Worm (Caenorhabditis elegans) whole organism, L4 larva: Measurements from ENCODE around the gene ZK637.15.
A peak's percentile ranks its signal among the peaks of the same experiment; 100 is the strongest.

Source experiments
- F37D6.2 ChIP-seq: sonication (generic microtip); optimal IDR thresholded peaks from 2 replicates; lab custom pipeline; 2016; ENCODE audit warnings: mild to moderate bottlenecking, missing genetic modification characterization, missing compliant biosample characterization
- F44E2.7 ChIP-seq: fragments of 200-800 bp; sonication (Bioruptor generic); IDR thresholded peaks from 2 replicates; pipeline ENCODE4 v2.1.2; 2022; ENCODE audit warnings: missing genetic modification characterization, missing compliant biosample characterization
- R02D3.7 ChIP-seq: fragments of 150-350 bp; sonication (generic microtip); optimal IDR thresholded peaks from 3 replicates; lab custom pipeline; 2014; ENCODE audit warnings: missing biosample characterization, missing genetic modification characterization
- T20F7.1 ChIP-seq: fragments of 200-800 bp; sonication (Bioruptor generic); optimal IDR thresholded peaks from 2 replicates; lab custom pipeline; 2018; ENCODE audit warnings: mild to moderate bottlenecking, missing genetic modification characterization, missing compliant biosample characterization
- aha-1 ChIP-seq: fragments of 150-350 bp; peaks from one replicate; lab custom pipeline; 2014; ENCODE audit warnings: missing biosample characterization, missing genetic modification characterization
- arid-1 ChIP-seq: fragments of 200-800 bp; sonication (Bioruptor generic); conservative IDR thresholded peaks from 2 replicates; pipeline ENCODE4 v1.3.6; 2022; ENCODE audit warnings: missing genetic modification reagents, missing genetic modification characterization, missing compliant biosample characterization
- ceh-20 ChIP-seq: fragments of 200-800 bp; sonication (Bioruptor generic); IDR thresholded peaks from 2 replicates; pipeline ENCODE4 v1.3.6; 2022; ENCODE audit warnings: missing genetic modification reagents, missing genetic modification characterization, missing compliant biosample characterization
- ceh-32 ChIP-seq: sonication (generic microtip); optimal IDR thresholded peaks from 2 replicates; lab custom pipeline; 2016; ENCODE audit warnings: mild to moderate bottlenecking, missing genetic modification characterization, missing compliant biosample characterization; ENCODE audit not compliant: poor library complexity
- ceh-44 ChIP-seq: fragments of 200-800 bp; sonication (Bioruptor generic); IDR thresholded peaks from 2 replicates; pipeline ENCODE4 v1.3.6; 2022; ENCODE audit warnings: missing genetic modification reagents, missing genetic modification characterization, missing compliant biosample characterization
- ces-1 ChIP-seq: fragments of 150-350 bp; sonication (generic microtip); optimal IDR thresholded peaks from 4 replicates; lab custom pipeline; 2014; ENCODE audit warnings: missing biosample characterization, missing genetic modification reagents, missing genetic modification characterization
- cey-2 ChIP-seq: sonication (generic microtip); optimal IDR thresholded peaks from 3 replicates; lab custom pipeline; 2017; ENCODE audit warnings: missing genetic modification characterization, mild to moderate bottlenecking, missing compliant biosample characterization, antibody characterized with exemption, borderline replicate concordance; ENCODE audit not compliant: insufficient read depth
- ctbp-1 ChIP-seq: fragments of 200-800 bp; sonication (Bioruptor generic); IDR thresholded peaks from 2 replicates; pipeline ENCODE4 v1.3.6; 2022; ENCODE audit warnings: missing genetic modification reagents, missing genetic modification characterization, missing compliant biosample characterization
- daf-19 ChIP-seq: fragments of 200-800 bp; sonication (Bioruptor generic); conservative IDR thresholded peaks from 2 replicates; pipeline ENCODE4 v1.3.6; 2022; ENCODE audit warnings: missing genetic modification characterization, missing compliant biosample characterization
- daf-8 ChIP-seq: fragments of 200-800 bp; sonication (Bioruptor generic); IDR thresholded peaks from 2 replicates; pipeline ENCODE4 v1.3.6; 2022; ENCODE audit warnings: missing genetic modification characterization, missing compliant biosample characterization
- dmd-6 ChIP-seq: fragments of 200-800 bp; sonication (Bioruptor generic); IDR thresholded peaks from 2 replicates; pipeline ENCODE4 v1.3.6; 2022; ENCODE audit warnings: missing genetic modification reagents, missing genetic modification characterization, missing compliant biosample characterization
- duxl-1 ChIP-seq: sonication (generic microtip); optimal IDR thresholded peaks from 2 replicates; lab custom pipeline; 2016; ENCODE audit warnings: mild to moderate bottlenecking, missing genetic modification characterization, moderate library complexity, missing compliant biosample characterization; ENCODE audit not compliant: poor library complexity
- egl-27 ChIP-seq: sonication (generic microtip); optimal IDR thresholded peaks from 3 replicates; lab custom pipeline; 2017; ENCODE audit warnings: missing biosample characterization, missing genetic modification reagents, missing genetic modification characterization
- hif-1 ChIP-seq, 2 experiments: sonication (generic microtip); optimal IDR thresholded peaks; 2 replicates each; lab custom pipeline; 2016 to 2017; ENCODE audit warnings: missing compliant biosample characterization in 2 of 2, missing genetic modification characterization in 2 of 2, missing genetic modification reagents in 2 of 2, missing genotype in 2 of 2, mild to moderate bottlenecking in 1 of 2
- hlh-30 ChIP-seq: sonication (generic microtip); optimal IDR thresholded peaks from 2 replicates; lab custom pipeline; 2017; ENCODE audit warnings: antibody characterized with exemption, mild to moderate bottlenecking, missing genetic modification characterization, missing compliant biosample characterization; ENCODE audit not compliant: insufficient read depth
- lim-7 ChIP-seq: fragments of 200-800 bp; sonication (Bioruptor generic); IDR thresholded peaks from 2 replicates; pipeline ENCODE4 v1.3.6; 2022; ENCODE audit warnings: missing genetic modification characterization, missing compliant biosample characterization
- lin-15B ChIP-seq: fragments of 150-350 bp; sonication (generic microtip); optimal IDR thresholded peaks from 3 replicates; lab custom pipeline; 2014; ENCODE audit warnings: missing biosample characterization, missing genetic modification characterization
- lsy-2 ChIP-seq, 2 experiments: fragments of 150-350 bp in 1 of 2; sonication (generic microtip) in 1 of 2; optimal IDR thresholded peaks; 2 replicates each; lab custom pipeline; 2014 to 2017; ENCODE audit warnings: missing biosample characterization in 2 of 2, missing genetic modification characterization in 2 of 2
- mdl-1 ChIP-seq, 2 experiments: fragments of 150-350 bp in 1 of 2; sonication (generic microtip) in 1 of 2; optimal IDR thresholded peaks; 2 replicates each; lab custom pipeline; 2014 to 2017; ENCODE audit warnings: missing biosample characterization in 2 of 2, missing genetic modification characterization in 2 of 2
- mep-1 ChIP-seq: fragments of 150-350 bp; sonication (generic microtip); optimal IDR thresholded peaks from 3 replicates; lab custom pipeline; 2014; ENCODE audit warnings: missing biosample characterization, missing genetic modification characterization
- mes-2 ChIP-seq: sonication (generic microtip); optimal IDR thresholded peaks from 2 replicates; lab custom pipeline; 2016; ENCODE audit warnings: missing genotype, mild to moderate bottlenecking, missing genetic modification characterization, missing compliant biosample characterization; ENCODE audit not compliant: poor library complexity, severe bottlenecking
- mxl-3 ChIP-seq: fragments of 200-800 bp; sonication (Bioruptor generic); optimal IDR thresholded peaks from 2 replicates; lab custom pipeline; 2018; ENCODE audit warnings: mild to moderate bottlenecking, missing genetic modification characterization, missing compliant biosample characterization
- nhr-111 ChIP-seq: fragments of 200-800 bp; sonication (Bioruptor generic); optimal IDR thresholded peaks from 2 replicates; lab custom pipeline; 2018; ENCODE audit warnings: mild to moderate bottlenecking, missing genetic modification characterization, missing compliant biosample characterization
- nhr-28 ChIP-seq: fragments of 150-350 bp; optimal IDR thresholded peaks from 2 replicates; lab custom pipeline; 2014; ENCODE audit warnings: missing biosample characterization, missing genetic modification characterization
- nhr-42 ChIP-seq: fragments of 200-800 bp; sonication (Bioruptor generic); IDR thresholded peaks from 2 replicates; pipeline ENCODE4 v1.3.6; 2022; ENCODE audit warnings: missing genetic modification characterization, missing compliant biosample characterization
- nhr-6 ChIP-seq: fragments of 150-350 bp; optimal IDR thresholded peaks from 2 replicates; lab custom pipeline; 2014; ENCODE audit warnings: missing biosample characterization, missing genetic modification characterization
- nhr-77 ChIP-seq: fragments of 150-350 bp; optimal IDR thresholded peaks from 2 replicates; lab custom pipeline; 2014; ENCODE audit warnings: missing biosample characterization, missing genetic modification characterization
- php-3 ChIP-seq: fragments of 200-800 bp; sonication (Bioruptor generic); IDR thresholded peaks from 2 replicates; pipeline ENCODE4 v1.3.6; 2022; ENCODE audit warnings: missing genetic modification reagents, missing genetic modification characterization, missing compliant biosample characterization
- snpc-1.2 ChIP-seq: fragments of 200-800 bp; sonication (Bioruptor generic); IDR thresholded peaks from 2 replicates; pipeline ENCODE4 v1.3.6; 2022; ENCODE audit warnings: missing genetic modification reagents, missing genetic modification characterization, missing compliant biosample characterization
- snpc-4 ChIP-seq: fragments of 150-350 bp; optimal IDR thresholded peaks from 2 replicates; lab custom pipeline; 2014; ENCODE audit warnings: missing biosample characterization, missing genetic modification characterization
- tag-97 ChIP-seq: fragments of 200-800 bp; sonication (Bioruptor generic); IDR thresholded peaks from 2 replicates; pipeline ENCODE4 v1.3.6; 2022; ENCODE audit warnings: missing genetic modification characterization, missing compliant biosample characterization
- unc-39 ChIP-seq: sonication (generic microtip); optimal IDR thresholded peaks from 2 replicates; lab custom pipeline; 2017; ENCODE audit warnings: missing biosample characterization, missing genetic modification characterization
- unc-62 ChIP-seq, 3 experiments: fragments of 150-350 bp in 1 of 3; sonication (generic microtip); optimal IDR thresholded peaks in 2 of 3; peaks in 1 of 3; 1 replicate in 1 of 3; 2 replicates in 2 of 3; lab custom pipeline; 2014 to 2017; ENCODE audit warnings: missing biosample characterization in 3 of 3, missing genetic modification characterization in 3 of 3, missing genetic modification reagents in 3 of 3, missing genotype in 1 of 3
- zag-1 ChIP-seq: fragments of 150-350 bp; optimal IDR thresholded peaks from 2 replicates; lab custom pipeline; 2014; ENCODE audit warnings: missing biosample characterization, missing genetic modification characterization
- ztf-11 ChIP-seq: fragments of 150-350 bp; optimal IDR thresholded peaks from 2 replicates; lab custom pipeline; 2014; ENCODE audit warnings: missing biosample characterization, missing genetic modification characterization

Gene ZK637.15

ce11 chrIII:8925539-8925938, 5.7 kb downstream of the ZK637.15 start:
- TF ChIP-seq aha-1 (tag; lab: Kevin White, UChicago): peak; percentile 49
- no peak for TF ChIP-seq ceh-20
- no peak for TF ChIP-seq arid-1
- no peak for TF ChIP-seq snpc-4
- peak; percentile 47 for TF ChIP-seq nhr-28 (tag; lab: Kevin White, UChicago)
- TF ChIP-seq snpc-1.2 (GFP tag; lab: Robert Waterston, UW): no peak
- peak; percentile 60 for TF ChIP-seq dmd-6 (GFP tag; lab: Robert Waterston, UW)
- TF ChIP-seq mes-2 (tag; lab: Kevin White, UChicago): no peak
- TF ChIP-seq hif-1 (tag; optimal IDR thresholded peaks at IDR 0.05; lab: Kevin White, UChicago): peak in 1 of 2 experiments; percentile 87

- no peak for TF ChIP-seq ces-1 (GFP tag; lab: Kevin White, UChicago)
- TF ChIP-seq lsy-2 (tag; optimal IDR thresholded peaks at IDR 0.05; lab: Kevin White, UChicago): peak in 1 of 2 experiments; percentile 18
- TF ChIP-seq mdl-1 (tag; optimal IDR thresholded peaks at IDR 0.05; lab: Kevin White, UChicago): peak in 1 of 2 experiments; percentile 72
- TF ChIP-seq nhr-77: peak; percentile 23
- no peak for TF ChIP-seq nhr-6 (tag; lab: Kevin White, UChicago)
- peak; percentile 45 for TF ChIP-seq mep-1 (tag; lab: Kevin White, UChicago)
- peak; percentile 43 for TF ChIP-seq aha-1 (tag; lab: Kevin White, UChicago)
- TF ChIP-seq hlh-30 (tag; lab: Kevin White, UChicago): peak; percentile 35
- TF ChIP-seq mxl-3 (GFP tag; lab: Kevin White, UChicago): peak; percentile 69
- peak; percentile 99 for TF ChIP-seq nhr-28 (tag; lab: Kevin White, UChicago)
- TF ChIP-seq ceh-32: no peak
- no peak for TF ChIP-seq lim-7 (GFP tag; lab: Robert Waterston, UW)
- TF ChIP-seq hif-1 (tag; optimal IDR thresholded peaks at IDR 0.05; lab: Kevin White, UChicago): peak in 1 of 2 experiments; percentile 90
Measured at ce11 chrIII:8926512-8926911, 6.6 kb downstream of the ZK637.15 start.

ce11 chrIII:8929723-8930122, 9.8 kb downstream of the ZK637.15 start, which contains the start of gene arrd-15:
TSS of gene arrd-15 (plus strand) at chrIII:8930023.
- TF ChIP-seq ctbp-1 (GFP tag; lab: Robert Waterston, UW) (no peak), aha-1 (tag; lab: Kevin White, UChicago) (peak; percentile 51), dmd-6 (GFP tag; lab: Robert Waterston, UW) (no peak), duxl-1 (tag; lab: Kevin White, UChicago) (no peak)

- TF ChIP-seq unc-62 (GFP tag; optimal IDR thresholded peaks at IDR 0.05 in 1 of 2; lab: Kevin White, UChicago) (peak in 1 of 2 experiments; percentile 72), unc-62 (tag; optimal IDR thresholded peaks at IDR 0.05; lab: Kevin White, UChicago) (no peak), F44E2.7 (GFP tag; lab: Robert Waterston, UW) (no peak)
Measured at ce11 chrIII:8933696-8934095, 13.8 kb downstream of the ZK637.15 start.

- TF ChIP-seq snpc-1.2 (GFP tag; lab: Robert Waterston, UW): no peak
- no peak for TF ChIP-seq egl-27 (tag; lab: Kevin White, UChicago)
- TF ChIP-seq zag-1 (tag; lab: Kevin White, UChicago): no peak
- no peak for TF ChIP-seq php-3 (GFP tag; lab: Robert Waterston, UW)
- TF ChIP-seq unc-39: no peak
- TF ChIP-seq F37D6.2 (tag; lab: Kevin White, UChicago): no peak
- no peak for TF ChIP-seq R02D3.7 (tag; lab: Kevin White, UChicago)
- no peak for TF ChIP-seq nhr-111 (GFP tag; lab: Kevin White, UChicago)
Measured at ce11 chrIII:8934378-8934777, 14.5 kb downstream of the ZK637.15 start.

ce11 chrIII:8937571-8937970, 17.7 kb downstream of the ZK637.15 start:
- TF ChIP-seq ztf-11 (tag; lab: Kevin White, UChicago): no peak
- TF ChIP-seq nhr-42 (GFP tag; lab: Robert Waterston, UW): peak; percentile 62; the same call in 1 of the 2 replicates
- TF ChIP-seq ceh-44 (GFP tag; lab: Robert Waterston, UW): peak; percentile 74; the same call in 1 of the 2 replicates
- TF ChIP-seq lim-7 (GFP tag; lab: Robert Waterston, UW): peak; percentile 94
- no peak for TF ChIP-seq tag-97 (GFP tag; lab: Robert Waterston, UW)
- TF ChIP-seq unc-62 (GFP tag; optimal IDR thresholded peaks at IDR 0.05 in 1 of 2; lab: Kevin White, UChicago): peak in 1 of 2 experiments; percentile 99
- TF ChIP-seq unc-62 (tag; optimal IDR thresholded peaks at IDR 0.05; lab: Kevin White, UChicago): no peak
- peak; percentile 78 for TF ChIP-seq daf-19
- no peak for TF ChIP-seq cey-2 (tag; lab: Kevin White, UChicago)
- no peak for TF ChIP-seq egl-27 (tag; lab: Kevin White, UChicago)
- TF ChIP-seq hlh-30 (tag; lab: Kevin White, UChicago): peak; percentile 63
- TF ChIP-seq aha-1 (tag; lab: Kevin White, UChicago): peak; percentile 88
- TF ChIP-seq lin-15B (tag; lab: Kevin White, UChicago): no peak
- peak; percentile 77 for TF ChIP-seq T20F7.1 (GFP tag; lab: Kevin White, UChicago)
- no peak for TF ChIP-seq daf-8 (GFP tag; lab: Robert Waterston, UW)
- TF ChIP-seq hif-1 (tag; optimal IDR thresholded peaks at IDR 0.05; lab: Kevin White, UChicago): peak; percentile 25 to 67
